Fruit fly (Drosophila melanogaster): ENCODE measurements around the gene CG6013.

The CG6013 gene

DNA sequence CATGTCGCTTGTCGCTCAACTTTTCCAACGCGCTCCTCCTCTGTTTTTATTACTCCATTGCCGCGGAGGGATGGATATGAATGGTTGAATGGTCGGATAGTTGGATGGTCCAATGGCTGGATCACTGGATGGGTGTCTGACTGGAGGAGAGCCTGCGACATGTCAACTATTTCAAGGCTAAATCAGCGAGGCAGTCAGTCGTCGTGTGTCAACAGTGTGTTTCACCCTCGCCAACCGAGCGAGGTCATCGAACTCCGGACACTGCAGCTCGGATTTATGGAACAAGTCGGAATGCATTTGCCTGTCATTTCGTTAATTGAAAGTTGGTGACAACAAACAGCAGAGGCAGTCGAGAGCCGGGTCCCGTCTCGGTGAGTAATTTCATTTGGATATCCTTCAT lies 40.6 kb downstream of the CG6013 start:
- TF ChIP-seq CG17801 (GFP tag; optimal IDR thresholded peaks at IDR 0.05; ENCODE audit: partially characterized antibody), result no peak

DNA sequence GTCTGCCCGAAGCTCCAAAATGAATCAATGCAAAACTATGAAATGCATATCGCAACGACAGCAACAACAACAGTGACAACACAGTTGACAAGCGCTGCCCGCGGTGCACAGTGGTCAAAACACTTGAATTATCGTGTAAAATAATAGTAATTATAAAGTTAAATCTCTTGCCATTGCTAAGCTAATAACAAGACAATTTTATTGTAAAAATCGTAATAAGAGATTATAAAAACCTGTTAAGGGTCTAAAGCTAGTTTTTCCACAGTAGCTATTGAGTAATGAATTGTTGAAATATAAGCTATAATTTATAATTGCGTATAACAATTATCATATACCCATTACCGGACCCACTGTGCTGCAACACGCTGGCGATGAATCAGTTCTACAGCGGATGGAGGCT lies 41.7 kb downstream of the CG6013 start:
- TF ChIP-seq CG17801 (GFP tag; optimal IDR thresholded peaks at IDR 0.05; ENCODE audit: partially characterized antibody), result peak; percentile 69

DNA sequence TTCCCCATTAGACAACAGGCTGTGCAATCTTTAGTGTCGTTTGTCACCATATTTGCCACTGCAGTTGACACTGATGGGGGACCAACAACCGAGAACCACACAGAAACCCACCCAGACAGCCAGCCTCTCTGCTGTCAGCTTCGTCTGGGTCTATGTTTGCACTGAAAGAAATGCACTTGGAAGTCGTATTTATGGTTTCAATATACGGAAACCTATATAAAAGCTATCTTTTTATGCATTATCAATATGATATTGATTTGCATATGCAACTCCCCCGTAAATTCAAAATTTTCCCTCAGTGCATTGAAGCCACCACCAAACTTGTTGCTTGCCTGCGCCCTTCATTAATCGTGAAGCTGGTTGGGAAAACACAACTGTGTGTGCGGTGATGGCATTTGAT lies 42.9 kb downstream of the CG6013 start:
- no peak for TF ChIP-seq CG17801 (GFP tag; optimal IDR thresholded peaks at IDR 0.05; ENCODE audit: partially characterized antibody)

DNA sequence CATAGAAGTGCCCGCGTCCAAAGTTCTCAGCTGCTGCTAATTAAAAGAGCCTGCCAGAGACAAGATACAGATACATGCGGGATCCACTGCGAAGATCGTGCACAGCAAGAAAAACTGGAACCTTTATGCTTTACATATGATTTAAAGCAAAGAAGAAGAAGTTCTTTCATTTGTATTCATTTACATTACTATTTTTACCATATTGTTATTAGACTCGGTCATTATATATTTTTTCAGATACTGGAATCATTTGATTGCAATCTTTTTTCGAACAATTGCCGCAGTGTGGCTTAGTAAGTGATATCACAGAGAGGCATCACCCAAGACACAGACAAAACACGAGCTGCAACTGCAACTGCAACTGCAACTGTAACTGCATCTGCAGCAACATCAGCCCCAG lies 43.8 kb downstream of the CG6013 start:
- no peak for TF ChIP-seq CG17801 (GFP tag; optimal IDR thresholded peaks at IDR 0.05; ENCODE audit: partially characterized antibody)

DNA sequence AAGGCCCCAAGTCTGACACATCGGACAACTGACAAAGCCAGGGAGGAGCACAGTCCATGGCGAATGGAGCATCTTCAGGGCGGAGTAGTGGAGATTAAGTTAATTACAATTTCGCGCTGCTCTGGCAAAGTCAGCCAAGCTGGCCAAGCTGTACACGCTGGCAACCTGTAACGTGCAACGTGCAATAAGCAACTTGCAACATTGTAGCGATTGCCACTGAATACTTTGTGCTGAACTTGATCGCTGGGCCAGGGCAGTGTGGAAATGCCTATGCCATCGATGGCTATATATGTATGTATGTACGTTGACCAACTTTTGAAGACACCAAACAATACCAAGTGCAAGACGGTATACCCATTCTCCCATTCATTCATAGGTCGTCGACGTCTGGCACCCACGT lies 46.6 kb downstream of the CG6013 start:
- TF ChIP-seq CG17801 (GFP tag; optimal IDR thresholded peaks at IDR 0.05; ENCODE audit: partially characterized antibody), result no peak

DNA sequence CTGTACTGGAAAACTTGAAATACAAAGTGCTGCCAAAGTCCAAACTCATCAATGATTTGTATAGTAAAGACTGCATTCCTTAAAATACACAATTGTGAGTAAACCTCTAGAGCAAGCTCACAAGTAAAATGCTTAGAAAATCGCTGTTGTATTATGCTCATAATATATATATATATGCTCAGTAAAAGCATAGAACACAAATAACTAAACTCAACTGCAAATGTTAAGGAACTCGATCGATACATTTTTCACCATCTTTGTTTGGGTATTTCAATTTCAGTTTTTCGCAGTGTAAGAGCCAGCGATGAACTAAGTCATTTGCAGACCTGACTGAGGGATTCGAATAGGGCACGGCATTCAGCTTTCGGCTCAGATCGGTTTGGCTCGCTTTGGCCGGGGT lies 47.8 kb downstream of the CG6013 start:
- TF ChIP-seq CG17801 (GFP tag; optimal IDR thresholded peaks at IDR 0.05; ENCODE audit: partially characterized antibody), result no peak

DNA sequence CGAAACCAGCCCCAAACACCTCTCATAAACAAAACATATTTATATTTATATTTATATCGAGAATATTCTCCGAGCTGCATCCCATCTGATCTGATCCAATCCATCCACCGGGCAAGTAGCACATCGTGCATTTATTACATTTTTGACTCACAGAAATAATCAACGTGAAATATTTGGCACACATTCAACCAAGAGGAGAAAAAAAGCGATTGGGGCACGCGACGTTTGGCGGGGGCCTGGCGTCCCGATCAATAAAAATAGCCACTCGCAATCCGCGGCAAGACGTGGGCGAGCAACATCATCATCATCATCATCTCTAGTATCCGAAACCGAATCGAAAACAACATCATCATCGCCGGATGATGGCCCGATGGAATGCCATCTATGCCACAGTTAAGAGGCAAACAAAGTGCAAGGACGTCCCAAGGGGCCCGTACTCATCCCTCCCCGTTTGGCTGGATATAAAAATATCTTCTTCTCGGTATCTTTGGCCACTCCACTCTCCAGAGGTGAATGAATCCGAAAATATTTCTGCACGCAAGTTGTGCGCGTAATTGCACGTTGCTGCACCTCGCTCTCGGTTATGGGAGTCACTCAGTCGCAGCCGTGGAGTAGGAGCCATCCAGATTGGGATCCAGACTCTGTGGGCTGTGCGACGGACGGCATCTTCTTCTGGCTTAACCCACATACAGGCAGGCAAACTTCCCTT lies 49.5 kb downstream of the CG6013 start:
- no peak for TF ChIP-seq CG17801 (GFP tag; optimal IDR thresholded peaks at IDR 0.05; ENCODE audit: partially characterized antibody)

Data from ovary, adult (tissue).